Fruit fly (Drosophila melanogaster) whole organism, embryonic: ENCODE results near the gene HIP-R.

ENCODE experiments used
- Ada2b ChIP-seq: fragments of 200-800 bp; sonication (Bioruptor generic); IDR thresholded peaks from 2 replicates; pipeline ENCODE4 v1.3.6; 2022; ENCODE audit warnings: missing biosample characterization, missing genetic modification characterization
- BtbVII ChIP-seq: fragments of 200-800 bp; sonication (Bioruptor generic); optimal IDR thresholded peaks from 3 replicates; lab custom pipeline; 2017; ENCODE audit warnings: missing biosample characterization, mild to moderate bottlenecking, missing genetic modification characterization
- CG10147 ChIP-seq: fragments of 200-800 bp; sonication (Bioruptor generic); optimal IDR thresholded peaks from 2 replicates; lab custom pipeline; 2019; ENCODE audit warnings: missing biosample characterization, mild to moderate bottlenecking, missing genetic modification characterization, moderate library complexity
- CG12071 ChIP-seq: fragments of 200-800 bp; sonication (Bioruptor generic); optimal IDR thresholded peaks from 3 replicates; lab custom pipeline; 2018; ENCODE audit warnings: missing biosample characterization, mild to moderate bottlenecking, missing genetic modification characterization
- CG12104 ChIP-seq: fragments of 200-800 bp; sonication (Bioruptor generic); optimal IDR thresholded peaks from 3 replicates; lab custom pipeline; 2016; ENCODE audit warnings: missing biosample characterization, missing genetic modification characterization
- CG1233 ChIP-seq: fragments of 200-800 bp; sonication (Bioruptor generic); optimal IDR thresholded peaks from 4 replicates; lab custom pipeline; 2018; ENCODE audit warnings: missing biosample characterization, mild to moderate bottlenecking, missing genetic modification characterization
- CG14860 ChIP-seq: fragments of 200-800 bp; sonication (Bioruptor generic); IDR thresholded peaks from 3 replicates; pipeline ENCODE4 v1.3.6; 2022; ENCODE audit warnings: missing biosample characterization, missing genetic modification characterization; ENCODE audit not compliant: partially characterized antibody
- CG1529 ChIP-seq: fragments of 200-800 bp; sonication (Bioruptor generic); optimal IDR thresholded peaks from 3 replicates; lab custom pipeline; 2018; ENCODE audit warnings: missing biosample characterization, missing genetic modification characterization
- CG15479 ChIP-seq: fragments of 200-800 bp; sonication (Bioruptor generic); optimal IDR thresholded peaks from 3 replicates; lab custom pipeline; 2019; ENCODE audit warnings: missing biosample characterization, mild to moderate bottlenecking, missing genetic modification characterization, moderate library complexity
- CG17385 ChIP-seq: fragments of 200-800 bp; sonication (Bioruptor generic); optimal IDR thresholded peaks from 3 replicates; lab custom pipeline; 2018; ENCODE audit warnings: missing biosample characterization, mild to moderate bottlenecking, missing genetic modification characterization
- CG2199 ChIP-seq: fragments of 200-800 bp; sonication (Bioruptor generic); IDR thresholded peaks from 3 replicates; pipeline ENCODE4 v1.3.6; 2022; ENCODE audit warnings: missing biosample characterization, missing genetic modification characterization
- CG30431 ChIP-seq: fragments of 200-800 bp; sonication (Bioruptor generic); optimal IDR thresholded peaks from 2 replicates; lab custom pipeline; 2017; ENCODE audit warnings: missing biosample characterization, missing genetic modification characterization
- CG33557 ChIP-seq: fragments of 200-800 bp; sonication (Bioruptor generic); optimal IDR thresholded peaks from 2 replicates; lab custom pipeline; 2019; ENCODE audit warnings: missing biosample characterization, mild to moderate bottlenecking, missing genetic modification characterization, moderate library complexity
- CG4360 ChIP-seq: fragments of 200-800 bp; sonication (Bioruptor generic); IDR thresholded peaks from 2 replicates; pipeline ENCODE4 v1.3.6; 2022; ENCODE audit warnings: missing biosample characterization, missing genetic modification characterization
- CG6254 ChIP-seq: fragments of 200-800 bp; sonication (Bioruptor generic); optimal IDR thresholded peaks from 3 replicates; lab custom pipeline; 2017; ENCODE audit warnings: mild to moderate bottlenecking, missing biosample characterization, missing genetic modification reagents, missing genetic modification characterization
- CG7556 ChIP-seq: fragments of 200-800 bp; sonication (Bioruptor generic); optimal IDR thresholded peaks from 2 replicates; lab custom pipeline; 2017; ENCODE audit warnings: missing biosample characterization, mild to moderate bottlenecking, missing genetic modification characterization
- CG7928 ChIP-seq: fragments of 200-800 bp; sonication (Bioruptor generic); optimal IDR thresholded peaks from 2 replicates; lab custom pipeline; 2017; ENCODE audit warnings: missing biosample characterization, mild to moderate bottlenecking, missing genetic modification characterization
- Dfd ChIP-seq, 2 experiments: fragments of >200 bp; optimal IDR thresholded peaks; 2 replicates each; lab custom pipeline; 2017; ENCODE audit warnings: missing biosample characterization in 2 of 2, missing genetic modification characterization in 2 of 2
- Dp ChIP-seq: fragments of 200-800 bp; sonication (Bioruptor generic); optimal IDR thresholded peaks from 2 replicates; lab custom pipeline; 2018; ENCODE audit warnings: missing biosample characterization, mild to moderate bottlenecking, missing genetic modification characterization, moderate library complexity
- Dref ChIP-seq: fragments of 200-800 bp; sonication (Bioruptor generic); IDR thresholded peaks from 2 replicates; pipeline ENCODE4 v1.3.6; 2022; ENCODE audit warnings: missing biosample characterization, missing genetic modification characterization
- Drgx ChIP-seq: fragments of 200-800 bp; sonication (Bioruptor generic); IDR thresholded peaks from 2 replicates; pipeline ENCODE4 v1.3.6; 2022; ENCODE audit warnings: missing biosample characterization, missing genetic modification characterization
- Jarid2 ChIP-seq: fragments of 200-800 bp; sonication (Bioruptor generic); optimal IDR thresholded peaks from 3 replicates; lab custom pipeline; 2017; ENCODE audit warnings: mild to moderate bottlenecking, missing biosample characterization, missing genetic modification reagents, missing genetic modification characterization
- Med ChIP-seq: fragments of 200-800 bp; sonication (Bioruptor generic); peaks from one replicate; lab custom pipeline; 2016; ENCODE audit warnings: missing biosample characterization, missing genetic modification characterization, mild to moderate bottlenecking, inconsistent platforms, moderate library complexity
- Mrtf ChIP-seq: fragments of 200-800 bp; sonication (Bioruptor generic); IDR thresholded peaks from 3 replicates; pipeline ENCODE4 v1.3.6; 2022; ENCODE audit warnings: missing biosample characterization, missing genetic modification characterization
- Nf-YC ChIP-seq: fragments of 200-800 bp; optimal IDR thresholded peaks from 3 replicates; lab custom pipeline; 2019; ENCODE audit warnings: missing biosample characterization, mild to moderate bottlenecking, missing genetic modification characterization, moderate library complexity
- Poxn ChIP-seq: fragments of 200-800 bp; sonication (Bioruptor generic); IDR thresholded peaks from 2 replicates; pipeline ENCODE4 v1.3.6; 2022; ENCODE audit warnings: missing biosample characterization, missing genetic modification characterization
- Trl ChIP-seq, 3 experiments: fragments of >200 bp in 2 of 3; fragments of 200-800 bp in 1 of 3; sonication (Bioruptor generic) in 1 of 3; optimal IDR thresholded peaks; 2 replicates in 1 of 3; 3 replicates in 2 of 3; lab custom pipeline; 2016 to 2017; ENCODE audit warnings: missing biosample characterization in 1 of 3, missing genetic modification characterization in 1 of 3
- bbx ChIP-seq: fragments of 200-800 bp; sonication (Bioruptor generic); IDR thresholded peaks from 2 replicates; pipeline ENCODE4 v1.3.6; 2022; ENCODE audit warnings: missing biosample characterization, missing genetic modification characterization; ENCODE audit not compliant: partially characterized antibody
- cg ChIP-seq: fragments of 200-800 bp; sonication (Bioruptor generic); optimal IDR thresholded peaks from 3 replicates; lab custom pipeline; 2019; ENCODE audit warnings: missing biosample characterization, mild to moderate bottlenecking, missing genetic modification characterization, moderate library complexity
- chinmo ChIP-seq: fragments of 200-800 bp; sonication (Bioruptor generic); IDR thresholded peaks from 4 replicates; pipeline ENCODE4 v1.3.6; 2022; ENCODE audit warnings: missing biosample characterization, missing genetic modification characterization; ENCODE audit not compliant: partially characterized antibody
- chm ChIP-seq: fragments of 200-800 bp; sonication (Bioruptor generic); IDR thresholded peaks from 2 replicates; pipeline ENCODE4 v1.3.6; 2022; ENCODE audit warnings: missing biosample characterization, missing genetic modification characterization
- ci ChIP-seq: fragments of 200-800 bp; sonication (Bioruptor generic); IDR thresholded peaks from 3 replicates; pipeline ENCODE4 v1.3.6; 2022; ENCODE audit warnings: missing biosample characterization, missing genetic modification characterization
- crol ChIP-seq: fragments of 200-800 bp; sonication (Bioruptor generic); IDR thresholded peaks from 2 replicates; pipeline ENCODE4 v1.3.6; 2022; ENCODE audit warnings: missing biosample characterization, missing genetic modification characterization
- fd64A ChIP-seq: fragments of 200-800 bp; sonication (Bioruptor generic); optimal IDR thresholded peaks from 3 replicates; lab custom pipeline; 2018; ENCODE audit warnings: missing biosample characterization, mild to moderate bottlenecking, missing genetic modification characterization
- gcm2 ChIP-seq: fragments of 200-800 bp; sonication (Bioruptor generic); optimal IDR thresholded peaks from 2 replicates; lab custom pipeline; 2016; ENCODE audit warnings: missing biosample characterization, missing genetic modification characterization
- hb ChIP-seq: fragments of 200-800 bp; sonication (Bioruptor generic); IDR thresholded peaks from 3 replicates; pipeline ENCODE4 v1.3.6; 2022; ENCODE audit warnings: missing biosample characterization, missing genetic modification characterization; ENCODE audit not compliant: partially characterized antibody
- hkb ChIP-seq, 2 experiments: fragments of 200-800 bp in 1 of 2; fragments of >200 bp in 1 of 2; sonication (Bioruptor generic) in 1 of 2; IDR thresholded peaks in 1 of 2; optimal IDR thresholded peaks in 1 of 2; 2 replicates each; pipeline versions ENCODE4 v1.3.6 to Lab custom; 2017 to 2022; ENCODE audit warnings: missing biosample characterization in 1 of 2, missing genetic modification characterization in 1 of 2
- sens ChIP-seq: fragments of 200-800 bp; sonication (Bioruptor generic); peaks from one replicate; lab custom pipeline; 2016; ENCODE audit warnings: missing biosample characterization, missing genetic modification characterization
- seq ChIP-seq: fragments of 200-800 bp; sonication (Bioruptor generic); IDR thresholded peaks from 2 replicates; pipeline ENCODE4 v1.3.6; 2022; ENCODE audit warnings: missing biosample characterization, missing genetic modification characterization
- sqz ChIP-seq: fragments of 200-800 bp; sonication (Bioruptor generic); optimal IDR thresholded peaks from 3 replicates; lab custom pipeline; 2018; ENCODE audit warnings: missing biosample characterization, mild to moderate bottlenecking, missing genetic modification characterization
- trem ChIP-seq: fragments of 200-800 bp; optimal IDR thresholded peaks from 3 replicates; lab custom pipeline; 2019; ENCODE audit warnings: missing biosample characterization, mild to moderate bottlenecking, missing genetic modification characterization, moderate library complexity
- vvl ChIP-seq: fragments of 200-800 bp; sonication (Bioruptor generic); IDR thresholded peaks from 2 replicates; pipeline ENCODE4 v1.3.6; 2022; ENCODE audit warnings: missing biosample characterization, missing genetic modification characterization
- z ChIP-seq: fragments of 200-800 bp; sonication (Bioruptor generic); IDR thresholded peaks from 3 replicates; pipeline ENCODE4 v1.3.6; 2022; ENCODE audit warnings: missing biosample characterization, missing genetic modification characterization
- zf30C ChIP-seq: fragments of 200-800 bp; sonication (Bioruptor generic); optimal IDR thresholded peaks from 3 replicates; lab custom pipeline; 2018; ENCODE audit warnings: missing biosample characterization, mild to moderate bottlenecking, missing genetic modification characterization
- zfh1 ChIP-seq: fragments of 200-800 bp; sonication (Bioruptor generic); IDR thresholded peaks from 3 replicates; pipeline ENCODE4 v1.3.6; 2022; ENCODE audit warnings: missing biosample characterization, missing genetic modification characterization

The HIP-R gene

DNA sequence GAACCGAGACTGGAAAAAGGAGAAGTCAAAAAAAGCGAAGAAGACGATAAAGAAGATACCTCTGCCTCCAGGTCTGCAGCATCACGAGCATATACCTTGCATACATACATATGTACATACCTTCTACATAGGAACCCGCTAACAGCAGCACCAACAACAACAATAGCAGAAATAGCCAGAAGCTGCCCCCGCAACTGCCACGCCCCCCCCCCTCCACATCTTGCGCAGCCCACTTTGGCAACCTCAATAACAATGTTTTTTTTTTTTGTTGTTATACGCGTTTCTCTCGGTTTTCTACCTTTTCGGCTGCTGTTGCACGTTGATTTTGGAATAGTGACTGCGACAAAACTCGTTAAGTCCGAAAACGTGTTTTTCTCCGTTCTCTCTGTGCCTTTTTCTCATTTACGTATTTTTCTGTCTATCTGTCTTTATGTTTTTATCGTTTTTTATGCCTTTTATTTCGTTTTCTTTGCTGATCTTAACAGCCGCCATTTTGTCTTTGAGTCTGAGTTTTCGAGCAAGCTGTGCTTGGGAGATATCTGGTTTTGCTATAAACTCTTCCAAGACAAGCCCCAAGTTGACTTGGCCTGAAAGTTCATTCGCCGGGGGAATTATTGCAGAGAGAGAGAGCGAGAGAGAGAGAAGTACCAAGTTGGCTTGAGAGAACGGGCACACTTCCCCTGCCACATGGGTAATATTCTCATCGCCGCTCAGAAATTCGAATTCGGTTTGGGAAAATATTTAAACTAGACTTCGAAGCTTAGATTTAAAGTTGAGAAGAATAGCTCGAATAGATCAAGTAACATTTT, 45.4 kb downstream of the HIP-R start (continued):
- TF ChIP-seq CG30431 (GFP tag; lab: Kevin White, UChicago) (no peak), hb (GFP tag; lab: Robert Waterston, UW) (no peak)
- TF ChIP-seq, all 482 proteins: peak for 19

DNA sequence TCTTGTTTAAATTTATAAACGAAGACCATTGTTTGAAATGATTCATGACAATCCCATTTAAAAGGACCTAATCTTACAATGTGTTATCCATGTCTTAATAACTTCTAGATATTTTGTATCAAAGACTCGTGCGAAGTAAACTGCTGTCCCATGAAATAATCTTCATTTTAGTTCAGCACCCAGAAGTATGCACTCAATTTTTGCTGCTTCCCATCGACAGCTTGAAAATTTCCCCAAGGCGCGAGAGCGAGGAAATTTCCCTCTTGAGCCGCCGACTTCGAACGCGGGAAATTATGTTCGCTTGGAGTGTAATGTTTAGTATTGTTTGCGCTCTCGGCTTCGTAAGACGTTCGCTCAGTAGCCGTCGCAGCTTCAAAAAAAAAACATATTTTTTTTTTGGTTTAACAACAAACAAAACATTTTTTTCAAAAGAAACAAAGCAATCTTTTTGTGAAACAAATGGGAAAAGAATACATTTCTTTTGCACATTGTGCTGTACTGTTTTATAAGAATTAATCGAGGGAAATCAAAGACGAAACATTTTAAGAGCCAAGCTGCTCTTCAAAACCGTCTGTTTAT, 46.1 kb downstream of the HIP-R start:
- TF ChIP-seq CG6254 (GFP tag; lab: Kevin White, UChicago) (no peak), sens (peak; percentile 22), Dfd (GFP tag; optimal IDR thresholded peaks at IDR 0.05; lab: Kevin White, UChicago) (no peak), trem (tag; lab: Kevin White, UChicago) (no peak), BtbVII (GFP tag; lab: Kevin White, UChicago) (no peak), Trl (optimal IDR thresholded peaks at IDR 0.05; lab: Kevin White, UChicago) (peak in 1 of 2 experiments; percentile 39), Trl (GFP tag; optimal IDR thresholded peaks at IDR 0.05; lab: Kevin White, UChicago) (no peak), CG1233 (GFP tag; lab: Kevin White, UChicago) (no peak), CG7556 (no peak), CG14860 (GFP tag; lab: Robert Waterston, UW) (no peak), Dref (GFP tag; lab: Robert Waterston, UW) (no peak), chm (GFP tag; lab: Robert Waterston, UW) (peak; percentile 47; the same call in 1 of the 2 replicates), CG12071 (GFP tag; lab: Kevin White, UChicago) (no peak), CG12104 (GFP tag; lab: Kevin White, UChicago) (no peak), hkb (optimal IDR thresholded peaks at IDR 0.05; lab: Kevin White, UChicago) (no peak), hkb (GFP tag; IDR thresholded peaks at IDR 0.05; lab: Robert Waterston, UW) (no peak), Nf-YC (tag; lab: Kevin White, UChicago) (no peak), CG10147 (GFP tag; lab: Kevin White, UChicago) (no peak), ci (GFP tag; lab: Robert Waterston, UW) (0 out of 3 replicates have a peak, but pooled peaks have one; percentile 22), crol (no peak), CG15479 (GFP tag; lab: Kevin White, UChicago) (no peak), Ada2b (no peak), CG17385 (GFP tag; lab: Kevin White, UChicago) (no peak), gcm2 (GFP tag; lab: Kevin White, UChicago) (no peak), sqz (GFP tag; lab: Kevin White, UChicago) (peak; percentile 65), Poxn (GFP tag; lab: Robert Waterston, UW) (no peak), Drgx (GFP tag; lab: Robert Waterston, UW) (no peak), Med (peak; percentile 26), seq (GFP tag; lab: Robert Waterston, UW) (no peak), zf30C (peak; percentile 9), cg (peak; percentile 19), chinmo (GFP tag; lab: Robert Waterston, UW) (0 out of 4 replicates have a peak, but pooled peaks have one; percentile 8), bbx (GFP tag; lab: Robert Waterston, UW) (0 out of 2 replicates have a peak, but pooled peaks have one; percentile 29), CG1529 (GFP tag; lab: Kevin White, UChicago) (no peak), CG2199 (GFP tag; lab: Robert Waterston, UW) (0 out of 3 replicates have a peak, but pooled peaks have one; percentile 29), CG7928 (GFP tag; lab: Kevin White, UChicago) (no peak), fd64A (no peak), Mrtf (GFP tag; lab: Robert Waterston, UW) (no peak), zfh1 (no peak), CG33557 (no peak), vvl (GFP tag; lab: Robert Waterston, UW) (0 out of 2 replicates have a peak, but pooled peaks have one; percentile 16), z (GFP tag; lab: Robert Waterston, UW) (no peak), Dp (peak; percentile 2), CG4360 (GFP tag; lab: Robert Waterston, UW) (peak; percentile 30; the same call in 1 of the 2 replicates), Jarid2 (GFP tag; lab: Kevin White, UChicago) (peak; percentile 76)
